Fruit fly (Drosophila melanogaster) S2 (cell line): ENCODE measurements around the gene Ptp10D.

Source experiments
- CG8478 ChIP-seq: fragments of >200 bp; optimal IDR thresholded peaks from 2 replicates; lab custom pipeline; 2018
- CTCF ChIP-seq, 2 experiments: fragments of >200 bp; optimal IDR thresholded peaks; 2 replicates each; lab custom pipeline; 2018

- TF ChIP-seq CG8478 (lab: Kevin White, UChicago) = no peak
- TF ChIP-seq CTCF (optimal IDR thresholded peaks at IDR 0.05; lab: Kevin White, UChicago) = peak; percentile 64 to 78
These were observed 73.4 kb downstream of the Ptp10D start, which contains the start of gene PhKgamma for dm6 chrX:11694959-11695882.
